Fruit fly (Drosophila melanogaster): ENCODE data around the gene CG8292.

CG8292 gene

DNA sequence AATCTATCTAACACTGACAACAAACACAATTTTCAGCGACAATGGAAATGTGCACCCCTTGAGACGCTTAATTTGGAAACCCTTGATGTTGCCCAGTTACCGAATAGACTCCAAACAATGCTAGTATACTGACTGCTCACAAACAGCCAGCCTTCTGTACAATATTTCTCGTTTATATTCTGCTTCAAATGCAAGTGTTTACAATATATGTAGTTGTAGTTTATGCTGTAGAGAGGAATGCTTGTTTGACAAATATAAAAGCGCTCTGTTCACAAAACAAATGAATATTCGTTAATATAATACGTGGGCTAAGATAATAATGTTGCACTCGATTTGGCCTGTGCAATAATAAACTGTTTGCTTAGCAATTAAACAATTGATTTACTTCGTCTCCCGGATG, at the start of gene CG8292:
TSS of gene CG8292 (minus strand) at position 101 of the 400 bp plus-strand sequence.
- no peak for TF ChIP-seq noc (tag; optimal IDR thresholded peaks at IDR 0.05)

dm6 chr2L:8266670-8267435, 49.0 kb upstream of the CG8292 start:
- TF ChIP-seq noc (tag; optimal IDR thresholded peaks at IDR 0.05) = no peak

DNA sequence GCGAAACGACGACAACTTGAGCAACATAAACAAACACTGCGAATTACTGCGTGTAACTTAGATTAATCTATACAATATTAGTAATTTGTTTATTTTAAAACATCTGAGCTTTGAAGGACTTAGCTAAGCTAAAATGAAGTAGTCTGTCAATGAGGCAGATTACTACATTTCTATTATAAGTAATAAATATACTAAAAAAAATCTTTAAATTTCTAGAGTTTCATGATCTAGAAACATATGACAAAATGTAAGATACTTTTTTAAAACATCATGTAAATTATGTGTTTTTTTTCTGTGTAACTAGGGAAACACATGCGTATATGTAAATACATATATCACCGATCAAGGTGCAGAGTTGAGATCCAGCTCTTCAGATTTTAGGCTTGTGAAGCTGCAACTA, 48.3 kb upstream of the CG8292 start:
- TF ChIP-seq noc (tag; optimal IDR thresholded peaks at IDR 0.05) = no peak

DNA sequence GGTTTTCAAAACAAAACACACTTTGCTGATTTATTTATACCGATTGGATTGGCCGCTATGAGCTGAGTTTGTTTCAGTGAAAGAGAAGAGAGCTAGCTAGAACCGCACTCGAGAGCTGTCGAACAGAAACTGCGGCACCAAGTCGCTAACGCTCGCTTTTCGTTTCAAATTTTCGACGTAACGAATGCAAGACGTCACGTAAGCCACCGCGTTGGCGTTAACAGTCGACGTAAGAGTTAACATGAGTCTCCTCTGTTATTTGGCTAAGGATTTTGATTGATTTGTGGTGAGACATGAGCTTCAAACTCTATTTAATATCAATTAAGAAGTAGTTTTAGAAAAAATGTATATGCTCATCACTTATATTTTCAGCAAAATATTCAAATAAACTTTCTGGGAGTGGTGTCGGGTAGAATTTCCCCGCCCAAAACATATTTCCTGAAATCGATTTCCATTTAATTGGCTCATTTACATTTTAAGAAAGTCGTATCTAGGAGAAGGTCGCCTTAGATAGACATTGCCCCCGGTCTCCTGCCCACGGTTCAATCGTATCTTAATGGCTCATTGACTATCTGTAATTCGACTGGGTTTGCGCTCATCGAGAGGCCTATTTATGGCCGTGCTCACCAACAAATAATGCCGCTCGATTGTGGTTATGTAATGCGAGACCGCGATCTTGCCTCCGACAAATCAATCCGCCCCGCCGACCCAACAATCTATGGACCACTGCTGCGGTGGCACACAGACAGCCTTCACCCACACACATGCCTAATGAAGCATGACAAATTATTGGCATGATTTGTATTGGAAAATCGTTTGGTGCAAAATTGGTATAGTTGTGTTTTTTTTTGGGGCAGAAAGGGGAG, 39.8 kb upstream of the CG8292 start, which contains the start of gene CG8086:
TSS of gene CG8086 (minus strand) at position 102 of the 866 bp plus-strand sequence.
- no peak for TF ChIP-seq noc (tag; optimal IDR thresholded peaks at IDR 0.05)

DNA sequence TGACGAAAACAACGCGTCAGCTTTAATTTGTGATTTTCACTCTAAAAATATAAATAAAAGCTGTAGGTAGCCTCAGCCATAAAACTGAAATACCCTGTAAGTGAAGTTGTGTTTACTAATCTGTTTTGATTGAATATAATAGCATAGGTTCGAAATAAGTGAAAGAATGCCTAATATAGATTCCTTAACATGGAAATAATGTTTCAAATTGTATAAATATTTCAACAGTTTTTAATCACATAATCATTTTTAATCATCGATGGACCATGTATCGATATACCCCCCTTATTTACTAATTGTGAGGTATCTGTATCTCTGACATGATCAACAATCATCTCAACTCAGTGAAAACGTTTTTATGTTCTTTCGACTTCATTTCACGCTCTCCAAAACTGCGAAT, 37.6 kb upstream of the CG8292 start:
- TF ChIP-seq noc (tag; optimal IDR thresholded peaks at IDR 0.05) = peak; percentile 80

- TF ChIP-seq noc (tag; optimal IDR thresholded peaks at IDR 0.05) = no peak
Observed at dm6 chr2L:8243903-8244302, 26.1 kb upstream of the CG8292 start, which contains the start of gene CG43057. TSS of gene CG43057 (minus strand) at chr2L:8244003.

DNA sequence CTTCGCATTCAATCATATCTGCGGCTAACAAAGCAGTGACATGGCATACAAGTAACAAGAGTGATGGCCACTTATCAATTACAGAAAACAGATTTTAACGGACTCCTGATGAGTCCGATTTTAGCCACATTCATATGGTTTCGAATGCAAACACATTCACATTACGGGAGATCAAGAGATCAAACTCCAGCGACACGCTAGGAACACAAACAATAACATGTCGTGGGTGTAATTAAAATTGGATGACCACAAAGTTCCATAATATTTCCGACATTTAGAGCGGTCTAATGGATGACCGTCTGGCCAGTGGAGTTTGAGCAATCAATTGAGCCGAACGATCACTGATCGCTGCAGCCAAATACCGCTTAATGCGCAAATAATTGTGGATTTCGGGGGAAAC, 24.4 kb upstream of the CG8292 start, which contains the start of gene CG14277:
TSS of gene CG14277 (plus strand) at position 301 of the 400 bp plus-strand sequence.
- TF ChIP-seq noc (tag; optimal IDR thresholded peaks at IDR 0.05) = no peak

dm6 chr2L:8241700-8242099, 23.9 kb upstream of the CG8292 start, which contains the start of gene Spn28F:
TSS of gene Spn28F (minus strand) at chr2L:8241800.
- TF ChIP-seq noc (tag; optimal IDR thresholded peaks at IDR 0.05) = no peak

- TF ChIP-seq noc (tag; optimal IDR thresholded peaks at IDR 0.05) = no peak
Observed at dm6 chr2L:8239712-8240245, 22.0 kb upstream of the CG8292 start, which contains the start of gene Pvr. TSS of gene Pvr (minus strand) at chr2L:8239878.

DNA sequence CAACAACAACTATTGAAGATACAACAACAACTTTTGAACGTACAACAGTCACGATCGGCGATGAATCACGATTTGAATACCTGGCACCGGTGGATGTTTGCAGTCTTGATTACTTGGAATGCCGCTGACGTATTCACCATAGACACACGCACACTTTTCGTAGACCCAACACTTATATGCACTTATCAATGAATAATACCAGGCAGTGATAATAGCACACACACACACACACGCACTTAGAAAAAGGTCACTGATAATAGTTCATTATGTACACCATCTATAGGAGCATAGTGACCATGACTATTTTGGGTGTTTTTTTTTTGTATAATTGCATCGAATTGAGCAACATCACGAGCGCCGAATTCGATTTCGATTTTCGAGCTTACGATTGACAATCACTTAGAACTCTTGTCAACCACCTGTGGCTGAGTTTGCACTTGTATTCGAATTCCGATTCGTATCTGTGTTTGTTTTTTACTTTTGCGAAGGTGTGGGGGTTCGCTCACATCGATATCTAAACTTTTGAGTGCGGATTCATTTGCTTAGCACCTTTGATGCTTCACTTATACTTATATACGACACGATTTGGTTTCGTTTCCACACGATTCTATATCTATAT, 21.3 kb upstream of the CG8292 start:
- peak; percentile 30 for TF ChIP-seq noc (tag; optimal IDR thresholded peaks at IDR 0.05)

DNA sequence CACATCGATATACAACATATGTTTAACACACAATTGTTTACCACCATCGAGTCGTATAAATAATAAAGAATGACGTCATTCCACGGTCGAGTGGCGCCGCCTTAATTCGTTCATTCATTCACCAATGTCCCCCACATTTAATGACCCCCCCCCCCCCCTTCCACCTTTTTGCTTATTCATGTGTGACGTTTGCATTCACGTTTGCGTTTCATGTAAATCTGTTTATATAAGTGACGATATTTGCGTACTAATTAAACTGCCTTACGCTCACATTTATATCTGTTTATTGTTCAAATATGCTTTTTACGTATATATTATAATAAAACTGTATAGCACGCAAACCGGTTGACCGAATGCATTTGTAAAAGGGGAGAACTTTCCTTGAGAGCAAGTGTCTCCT, 15.8 kb upstream of the CG8292 start:
- no peak for TF ChIP-seq noc (tag; optimal IDR thresholded peaks at IDR 0.05)

dm6 chr2L:8232389-8232788, 14.6 kb upstream of the CG8292 start:
- TF ChIP-seq noc (tag; optimal IDR thresholded peaks at IDR 0.05) = no peak

dm6 chr2L:8230255-8230654, 12.4 kb upstream of the CG8292 start:
- no peak for TF ChIP-seq noc (tag; optimal IDR thresholded peaks at IDR 0.05)

DNA sequence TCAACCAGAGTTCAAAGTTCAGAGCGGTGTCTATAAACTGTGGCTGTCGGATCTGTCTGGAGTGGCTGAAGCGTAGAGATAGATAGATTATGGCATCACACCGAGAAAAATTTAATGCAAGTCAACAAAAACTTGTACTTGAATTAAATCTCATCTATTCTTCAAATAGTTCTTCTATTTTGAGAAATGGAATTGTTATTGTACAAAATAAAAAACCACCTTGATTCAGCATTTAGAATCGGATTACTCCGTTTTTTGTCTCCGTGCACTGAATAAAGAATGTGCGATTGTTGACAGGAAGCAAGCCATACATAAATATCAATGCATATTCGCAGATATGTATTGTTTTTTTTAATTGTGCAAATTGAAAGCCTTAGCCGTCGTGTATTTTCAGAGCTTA, 11.8 kb upstream of the CG8292 start:
- peak; percentile 79 for TF ChIP-seq noc (tag; optimal IDR thresholded peaks at IDR 0.05)

DNA sequence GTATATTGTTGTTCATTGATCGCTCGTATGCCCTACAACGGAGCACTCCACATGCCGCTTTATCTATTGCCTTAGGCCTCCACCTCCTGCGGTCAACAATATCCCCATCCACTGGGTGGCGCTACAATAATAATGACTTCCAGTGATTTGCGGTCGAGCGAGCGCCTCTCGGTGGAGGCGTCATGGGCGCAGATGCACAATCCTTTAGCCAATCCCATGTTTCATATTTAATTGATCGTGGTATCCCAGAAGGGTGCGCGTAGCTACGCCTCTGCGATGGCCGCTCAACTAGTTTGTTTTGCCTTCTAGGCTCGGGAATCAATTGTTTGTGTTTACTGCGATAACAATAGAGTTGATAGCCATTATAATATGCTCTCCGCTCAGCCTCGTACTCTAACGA, 11.3 kb upstream of the CG8292 start:
- TF ChIP-seq noc (tag; optimal IDR thresholded peaks at IDR 0.05) = no peak

All from whole organism, larva.